Worm (Caenorhabditis elegans) whole organism, L1 larva: ENCODE results near the gene sre-49.

Source experiments
- C04F5.9 ChIP-seq: sonication (generic microtip); optimal IDR thresholded peaks from 2 replicates; lab custom pipeline; 2016; ENCODE audit warnings: missing genetic modification characterization, missing compliant biosample characterization
- C16A3.4 ChIP-seq: fragments of 150-350 bp; optimal IDR thresholded peaks from 2 replicates; lab custom pipeline; 2014; ENCODE audit warnings: missing biosample characterization, missing genetic modification characterization
- alr-1 ChIP-seq: fragments of 200-800 bp; sonication (Bioruptor generic); optimal IDR thresholded peaks from 2 replicates; lab custom pipeline; 2018; ENCODE audit warnings: borderline replicate concordance, mild to moderate bottlenecking, missing genetic modification characterization, missing compliant biosample characterization
- blmp-1 ChIP-seq: fragments of 150-350 bp; optimal IDR thresholded peaks from 2 replicates; lab custom pipeline; 2014; ENCODE audit warnings: missing biosample characterization, missing genetic modification characterization
- ceh-82 ChIP-seq, 3 experiments: fragments of 150-350 bp in 1 of 3; sonication (generic microtip) in 2 of 3; optimal IDR thresholded peaks; 2 replicates each; lab custom pipeline; 2014 to 2017; ENCODE audit warnings: missing biosample characterization in 3 of 3, missing genetic modification characterization in 3 of 3
- ceh-88 ChIP-seq: fragments of 200-800 bp; sonication (Bioruptor generic); IDR thresholded peaks from 2 replicates; pipeline ENCODE4 v1.3.6; 2022; ENCODE audit warnings: missing genetic modification characterization, missing compliant biosample characterization
- ceh-90 ChIP-seq: sonication (generic microtip); optimal IDR thresholded peaks from 2 replicates; lab custom pipeline; 2016; ENCODE audit warnings: missing genetic modification characterization, missing compliant biosample characterization
- dsc-1 ChIP-seq: sonication (generic microtip); optimal IDR thresholded peaks from 2 replicates; lab custom pipeline; 2016; ENCODE audit warnings: mild to moderate bottlenecking, missing genetic modification characterization, missing compliant biosample characterization
- elt-3 ChIP-seq, 6 experiments: fragments of 150-350 bp in 1 of 6; sonication (generic microtip); optimal IDR thresholded peaks; 2 replicates each; lab custom pipeline; 2017 to 2018; ENCODE audit warnings: missing biosample characterization in 6 of 6, missing genetic modification characterization in 6 of 6, inconsistent platforms in 1 of 6
- fkh-4 ChIP-seq: sonication (generic microtip); optimal IDR thresholded peaks from 2 replicates; lab custom pipeline; 2016; ENCODE audit warnings: missing compliant biosample characterization, missing genetic modification characterization, borderline replicate concordance
- fkh-8 ChIP-seq: sonication (generic microtip); optimal IDR thresholded peaks from 2 replicates; lab custom pipeline; 2016; ENCODE audit warnings: mild to moderate bottlenecking, missing genetic modification characterization, missing compliant biosample characterization
- fos-1 ChIP-seq: fragments of 150-350 bp; optimal IDR thresholded peaks from 2 replicates; lab custom pipeline; 2014; ENCODE audit warnings: missing biosample characterization, missing genetic modification characterization
- hlh-4 ChIP-seq: sonication (generic microtip); optimal IDR thresholded peaks from 2 replicates; lab custom pipeline; 2016; ENCODE audit warnings: mild to moderate bottlenecking, missing genetic modification characterization, missing compliant biosample characterization
- irx-1 ChIP-seq: sonication (generic microtip); optimal IDR thresholded peaks from 2 replicates; lab custom pipeline; 2016; ENCODE audit warnings: missing genetic modification characterization, missing compliant biosample characterization
- isw-1 ChIP-seq: fragments of 200-800 bp; sonication (Bioruptor generic); IDR thresholded peaks from 2 replicates; pipeline ENCODE4 v1.3.6; 2022; ENCODE audit warnings: missing genetic modification characterization, missing compliant biosample characterization
- lin-13 ChIP-seq: fragments of 150-350 bp; optimal IDR thresholded peaks from 2 replicates; lab custom pipeline; 2014; ENCODE audit warnings: missing biosample characterization, missing genetic modification reagents, missing genetic modification characterization
- lin-14 ChIP-seq: fragments of 200-800 bp; sonication (Bioruptor generic); optimal IDR thresholded peaks from 2 replicates; lab custom pipeline; 2018; ENCODE audit warnings: mild to moderate bottlenecking, missing genetic modification characterization, moderate library complexity, missing compliant biosample characterization
- lin-35 ChIP-seq, 2 experiments: fragments of 150-350 bp; optimal IDR thresholded peaks; 2 replicates each; lab custom pipeline; 2014; ENCODE audit warnings: missing biosample characterization in 2 of 2, missing genetic modification characterization in 2 of 2, missing genetic modification reagents in 2 of 2
- lin-39 ChIP-seq: fragments of 150-350 bp; optimal IDR thresholded peaks from 2 replicates; lab custom pipeline; 2014; ENCODE audit warnings: missing biosample characterization, missing genetic modification reagents, missing genetic modification characterization
- lir-3 ChIP-seq: sonication (generic microtip); optimal IDR thresholded peaks from 2 replicates; lab custom pipeline; 2016; ENCODE audit warnings: mild to moderate bottlenecking, missing genetic modification characterization, moderate library complexity, missing compliant biosample characterization; ENCODE audit not compliant: poor library complexity
- mab-9 ChIP-seq: fragments of 200-800 bp; sonication (Bioruptor generic); IDR thresholded peaks from 2 replicates; pipeline ENCODE4 v1.3.6; 2022; ENCODE audit warnings: missing genetic modification reagents, missing genetic modification characterization, missing compliant biosample characterization
- mef-2 ChIP-seq: fragments of 150-350 bp; optimal IDR thresholded peaks from 2 replicates; lab custom pipeline; 2014; ENCODE audit warnings: missing biosample characterization, missing genetic modification characterization
- nhr-11 ChIP-seq: fragments of 150-350 bp; optimal IDR thresholded peaks from 2 replicates; lab custom pipeline; 2014; ENCODE audit warnings: missing biosample characterization, missing genetic modification characterization
- nhr-237 ChIP-seq: fragments of 150-350 bp; optimal IDR thresholded peaks from 2 replicates; lab custom pipeline; 2014; ENCODE audit warnings: missing biosample characterization, missing genetic modification characterization
- nhr-71 ChIP-seq: sonication (generic microtip); optimal IDR thresholded peaks from 2 replicates; lab custom pipeline; 2016; ENCODE audit warnings: mild to moderate bottlenecking, missing genetic modification characterization, moderate library complexity, missing compliant biosample characterization
- nhr-77 ChIP-seq: fragments of 150-350 bp; optimal IDR thresholded peaks from 2 replicates; lab custom pipeline; 2014; ENCODE audit warnings: missing biosample characterization, missing genetic modification characterization
- nhr-90 ChIP-seq: sonication (generic microtip); optimal IDR thresholded peaks from 2 replicates; lab custom pipeline; 2016; ENCODE audit warnings: mild to moderate bottlenecking, missing genetic modification characterization, missing compliant biosample characterization; ENCODE audit not compliant: poor library complexity
- pag-3 ChIP-seq: sonication (generic microtip); optimal IDR thresholded peaks from 2 replicates; lab custom pipeline; 2017; ENCODE audit warnings: missing genetic modification characterization, mild to moderate bottlenecking, missing compliant biosample characterization, antibody characterized with exemption, borderline replicate concordance; ENCODE audit not compliant: insufficient read depth
- pax-3 ChIP-seq: fragments of 200-800 bp; sonication (Bioruptor generic); optimal IDR thresholded peaks from 2 replicates; lab custom pipeline; 2018; ENCODE audit warnings: mild to moderate bottlenecking, missing genetic modification characterization, moderate library complexity, missing compliant biosample characterization
- rnt-1 ChIP-seq: sonication (generic microtip); optimal IDR thresholded peaks from 2 replicates; lab custom pipeline; 2016; ENCODE audit warnings: mild to moderate bottlenecking, missing genetic modification characterization, moderate library complexity, missing compliant biosample characterization
- snu-23 ChIP-seq: sonication (generic microtip); optimal IDR thresholded peaks from 2 replicates; lab custom pipeline; 2016; ENCODE audit warnings: missing genetic modification characterization, missing compliant biosample characterization
- sox-4 ChIP-seq: sonication (generic microtip); optimal IDR thresholded peaks from 2 replicates; lab custom pipeline; 2016; ENCODE audit warnings: missing genetic modification characterization, missing compliant biosample characterization
- sup-37 ChIP-seq: fragments of 200-800 bp; sonication (Bioruptor generic); optimal IDR thresholded peaks from 2 replicates; lab custom pipeline; 2018; ENCODE audit warnings: mild to moderate bottlenecking, missing genetic modification characterization, missing compliant biosample characterization
- swsn-7 ChIP-seq: sonication (generic microtip); optimal IDR thresholded peaks from 2 replicates; lab custom pipeline; 2016; ENCODE audit warnings: missing genetic modification characterization, missing compliant biosample characterization
- tlp-1 ChIP-seq: fragments of 150-350 bp; optimal IDR thresholded peaks from 2 replicates; lab custom pipeline; 2014; ENCODE audit warnings: missing biosample characterization, missing genetic modification characterization
- unc-86 ChIP-seq: sonication (generic microtip); optimal IDR thresholded peaks from 2 replicates; lab custom pipeline; 2016; ENCODE audit warnings: missing genetic modification characterization, missing compliant biosample characterization
- vab-15 ChIP-seq: sonication (generic microtip); optimal IDR thresholded peaks from 2 replicates; lab custom pipeline; 2017; ENCODE audit warnings: missing genotype, mild to moderate bottlenecking, missing genetic modification characterization, missing compliant biosample characterization
- zag-1 ChIP-seq: fragments of 150-350 bp; optimal IDR thresholded peaks from 2 replicates; lab custom pipeline; 2014; ENCODE audit warnings: missing biosample characterization, missing genetic modification characterization
- zip-4 ChIP-seq: fragments of 200-800 bp; sonication (Bioruptor generic); optimal IDR thresholded peaks from 2 replicates; lab custom pipeline; 2018; ENCODE audit warnings: mild to moderate bottlenecking, missing genetic modification characterization, moderate library complexity, missing compliant biosample characterization
- ztf-11 ChIP-seq, 2 experiments: sonication (generic microtip); optimal IDR thresholded peaks; 2 replicates each; lab custom pipeline; 2016 to 2017; ENCODE audit warnings: missing genetic modification characterization in 2 of 2, missing biosample characterization in 1 of 2, missing compliant biosample characterization in 1 of 2

Gene sre-49

ce11 chrII:12341566-12342223 lies 23.1 kb downstream of the sre-49 start (continued):
- TF ChIP-seq ceh-88 (GFP tag; lab: Robert Waterston, UW) = no peak
- TF ChIP-seq nhr-77 = no peak
- TF ChIP-seq elt-3 (tag; optimal IDR thresholded peaks at IDR 0.05; lab: Kevin White, UChicago) = peak in 1 of 6 experiments; percentile 42
- TF ChIP-seq C16A3.4 (tag; lab: Kevin White, UChicago) = peak; percentile 10
- TF ChIP-seq ceh-82 (tag; optimal IDR thresholded peaks at IDR 0.05; lab: Kevin White, UChicago) = no peak
- no peak for TF ChIP-seq zip-4 (GFP tag; lab: Kevin White, UChicago)
- TF ChIP-seq mef-2 (tag; lab: Kevin White, UChicago) = no peak
- TF ChIP-seq blmp-1 (tag; lab: Kevin White, UChicago) = peak; percentile 6
- no peak for TF ChIP-seq irx-1 (tag; lab: Kevin White, UChicago)
- TF ChIP-seq nhr-11 (tag; lab: Kevin White, UChicago) = no peak
- no peak for TF ChIP-seq nhr-237 (tag; lab: Kevin White, UChicago)
- no peak for TF ChIP-seq pag-3 (tag; lab: Kevin White, UChicago)
- TF ChIP-seq hlh-4 (tag; lab: Kevin White, UChicago) = no peak
- TF ChIP-seq zag-1 (tag; lab: Kevin White, UChicago) = no peak
- TF ChIP-seq isw-1 (GFP tag; lab: Robert Waterston, UW) = no peak
- peak; percentile 8 for TF ChIP-seq snu-23 (GFP tag; lab: Kevin White, UChicago)
- no peak for TF ChIP-seq vab-15 (tag; lab: Kevin White, UChicago)

ce11 chrII:12342928-12343327 lies 24.3 kb downstream of the sre-49 start:
- no peak for TF ChIP-seq pax-3 (tag; lab: Kevin White, UChicago)
- no peak for TF ChIP-seq fos-1 (tag; lab: Kevin White, UChicago)
- TF ChIP-seq ceh-88 (GFP tag; lab: Robert Waterston, UW) = no peak
- no peak for TF ChIP-seq unc-86 (tag; lab: Kevin White, UChicago)
- no peak for TF ChIP-seq pag-3 (tag; lab: Kevin White, UChicago)

ce11 chrII:12343710-12344109 lies 25.1 kb downstream of the sre-49 start:
- TF ChIP-seq dsc-1 (no peak), lin-39 (no peak), fkh-4 (tag; lab: Kevin White, UChicago) (no peak), irx-1 (tag; lab: Kevin White, UChicago) (no peak), fkh-8 (tag; lab: Kevin White, UChicago) (no peak)
- TF ChIP-seq, all 84 proteins: peak for 0

- TF ChIP-seq mab-9 (GFP tag; lab: Robert Waterston, UW) (no peak), tlp-1 (no peak), elt-3 (tag; optimal IDR thresholded peaks at IDR 0.05; lab: Kevin White, UChicago) (no peak), lin-35 (GFP tag; optimal IDR thresholded peaks at IDR 0.05; lab: Kevin White, UChicago) (no peak), irx-1 (tag; lab: Kevin White, UChicago) (no peak), nhr-71 (tag; lab: Kevin White, UChicago) (peak; percentile 23), rnt-1 (tag; lab: Kevin White, UChicago) (peak; percentile 23), sup-37 (GFP tag; lab: Kevin White, UChicago) (no peak)
Observed at ce11 chrII:12344787-12345186, 26.1 kb downstream of the sre-49 start, which contains the start of gene C44C11.6. C44C11.6 (plus strand) TSS chrII:12344809.

- TF ChIP-seq lin-13 (GFP tag; lab: Kevin White, UChicago) (no peak), snu-23 (GFP tag; lab: Kevin White, UChicago) (no peak), fkh-4 (tag; lab: Kevin White, UChicago) (peak; percentile 74), lir-3 (tag; lab: Kevin White, UChicago) (peak; percentile 19), fos-1 (tag; lab: Kevin White, UChicago) (no peak), lin-14 (peak; percentile 7), nhr-71 (tag; lab: Kevin White, UChicago) (no peak), sox-4 (no peak), ztf-11 (tag; optimal IDR thresholded peaks at IDR 0.05; lab: Kevin White, UChicago) (no peak), nhr-90 (tag; lab: Kevin White, UChicago) (no peak), blmp-1 (tag; lab: Kevin White, UChicago) (no peak), dsc-1 (peak; percentile 82), zip-4 (GFP tag; lab: Kevin White, UChicago) (no peak), ceh-90 (tag; lab: Kevin White, UChicago) (no peak), elt-3 (tag; optimal IDR thresholded peaks at IDR 0.05; lab: Kevin White, UChicago) (no peak), swsn-7 (tag; lab: Kevin White, UChicago) (no peak), C04F5.9 (no peak), alr-1 (no peak)
Observed at ce11 chrII:12346289-12346989, 27.8 kb downstream of the sre-49 start.
